Fruit fly (Drosophila melanogaster): ENCODE measurements around the gene nmd.

The nmd gene

dm6 chr2L:10263343-10263744 is 40.4 kb downstream of the nmd start, which contains the start of gene Rsf1 (continued):
- TF ChIP-seq pfk (GFP tag; optimal IDR thresholded peaks at IDR 0.05), result peak; percentile 92
- peak; percentile 89 for TF ChIP-seq CG17802 (tag; optimal IDR thresholded peaks at IDR 0.05)
- peak; percentile 1 for TF ChIP-seq nom (GFP tag; optimal IDR thresholded peaks at IDR 0.05)
- TF ChIP-seq phol (tag; optimal IDR thresholded peaks at IDR 0.05), result peak; percentile 21
- peak; percentile 77 for TF ChIP-seq MBD-R2 (GFP tag; IDR thresholded peaks at IDR 0.05)
- no peak for TF ChIP-seq Ets65A (GFP tag)
- TF ChIP-seq cas (GFP tag; IDR thresholded peaks at IDR 0.05), result no peak
- no peak for TF ChIP-seq CG12659 (GFP tag; optimal IDR thresholded peaks at IDR 0.05)
- peak; percentile 20 for TF ChIP-seq CG2712 (tag; optimal IDR thresholded peaks at IDR 0.05)
- no peak for TF ChIP-seq CG34422 (GFP tag; IDR thresholded peaks at IDR 0.05)
- peak; percentile 96 for TF ChIP-seq onecut (GFP tag; IDR thresholded peaks at IDR 0.05)
- peak; percentile 62 for TF ChIP-seq CG4617 (GFP tag; optimal IDR thresholded peaks at IDR 0.05; ENCODE audit: borderline replicate concordance)
- TF ChIP-seq row (GFP tag; IDR thresholded peaks at IDR 0.05), result peak; percentile 62; the same call in 2 of the 3 replicates
- peak; percentile 81 for TF ChIP-seq ssp (GFP tag; IDR thresholded peaks at IDR 0.05)
- no peak for TF ChIP-seq Elba2 (GFP tag; optimal IDR thresholded peaks at IDR 0.05)
- TF ChIP-seq YL-1 (GFP tag; optimal IDR thresholded peaks at IDR 0.05), result peak; percentile 78
- peak; percentile 41 for TF ChIP-seq CoRest (tag; optimal IDR thresholded peaks at IDR 0.05)

dm6 chr2L:10261774-10262173 is 42.0 kb downstream of the nmd start:
- TF ChIP-seq tin (GFP tag; optimal IDR thresholded peaks at IDR 0.05) (no peak), da (GFP tag; optimal IDR thresholded peaks at IDR 0.05) (no peak), CG7987 (GFP tag; optimal IDR thresholded peaks at IDR 0.05) (no peak), fd96Cb (tag; optimal IDR thresholded peaks at IDR 0.05) (no peak), CG9437 (GFP tag; optimal IDR thresholded peaks at IDR 0.05) (no peak), Hr51 (GFP tag; optimal IDR thresholded peaks at IDR 0.05) (no peak), HmgD (GFP tag; optimal IDR thresholded peaks at IDR 0.05) (no peak), hkb (optimal IDR thresholded peaks at IDR 0.05) (no peak), hkb (GFP tag; IDR thresholded peaks at IDR 0.05) (no peak), CoRest (tag; optimal IDR thresholded peaks at IDR 0.05) (no peak), CG18476 (GFP tag; optimal IDR thresholded peaks at IDR 0.05) (no peak), sc (optimal IDR thresholded peaks at IDR 0.05) (no peak), sc (GFP tag; optimal IDR thresholded peaks at IDR 0.05) (no peak), crol (GFP tag; IDR thresholded peaks at IDR 0.05) (no peak), sr (GFP tag; IDR thresholded peaks at IDR 0.05) (no peak), CG6689 (GFP tag; IDR thresholded peaks at IDR 0.05) (no peak), dmrt11E (tag; optimal IDR thresholded peaks at IDR 0.05) (no peak), Max (GFP tag; optimal IDR thresholded peaks at IDR 0.05) (no peak), CG16779 (GFP tag; IDR thresholded peaks at IDR 0.05) (no peak), ham (GFP tag; IDR thresholded peaks at IDR 0.05) (no peak), CG9817 (tag; optimal IDR thresholded peaks at IDR 0.05) (no peak)

dm6 chr2L:10260750-10261493 is 42.8 kb downstream of the nmd start, which contains the start of gene Pten:
Pten (minus strand) TSS chr2L:10261049.
- TF ChIP-seq tx (GFP tag; optimal IDR thresholded peaks at IDR 0.05) (peak; percentile 64), CHES-1-like (GFP tag; optimal IDR thresholded peaks at IDR 0.05) (peak; percentile 29), CG12155 (GFP tag; optimal IDR thresholded peaks at IDR 0.05) (peak; percentile 57), PHDP (tag; optimal IDR thresholded peaks at IDR 0.05) (peak; percentile 49), nom (GFP tag; optimal IDR thresholded peaks at IDR 0.05) (peak; percentile 29), CG8089 (GFP tag; optimal IDR thresholded peaks at IDR 0.05) (peak; percentile 10), CG8290 (GFP tag; optimal IDR thresholded peaks at IDR 0.05) (no peak), CG8290 (tag; optimal IDR thresholded peaks at IDR 0.05) (peak in 1 of 2 experiments; percentile 12), Sin3A (optimal IDR thresholded peaks at IDR 0.05) (no peak), mirr (GFP tag; optimal IDR thresholded peaks at IDR 0.05) (no peak), Sry-β (GFP tag; optimal IDR thresholded peaks at IDR 0.05) (peak; percentile 11), hbn (GFP tag; IDR thresholded peaks at IDR 0.05; ENCODE audit: partially characterized antibody) (peak; percentile 62), pzg (GFP tag; optimal IDR thresholded peaks at IDR 0.05) (peak; percentile 83), CG7745 (tag; optimal IDR thresholded peaks at IDR 0.05) (no peak), CG6854 (GFP tag; optimal IDR thresholded peaks at IDR 0.05) (peak; percentile 5)
